Worm (Caenorhabditis elegans) whole organism, early embryonic: ENCODE data around the gene F56A8.3.

Experiments used
- B0310.2 ChIP-seq: sonication (generic microtip); optimal IDR thresholded peaks from 2 replicates; lab custom pipeline; 2016; ENCODE audit warnings: mild to moderate bottlenecking, missing genetic modification characterization, missing compliant biosample characterization
- F13C5.2 ChIP-seq: sonication (generic microtip); optimal IDR thresholded peaks from 2 replicates; lab custom pipeline; 2017; ENCODE audit warnings: mild to moderate bottlenecking, missing genetic modification characterization, inconsistent platforms, missing compliant biosample characterization
- aly-1 ChIP-seq: sonication (generic microtip); optimal IDR thresholded peaks from 2 replicates; lab custom pipeline; 2016; ENCODE audit warnings: missing genetic modification characterization, missing compliant biosample characterization
- ama-1 ChIP-seq: fragments of 150-350 bp; optimal IDR thresholded peaks from 2 replicates; lab custom pipeline; 2014
- ceh-13 ChIP-seq: fragments of 200-800 bp; sonication (Bioruptor generic); optimal IDR thresholded peaks from 2 replicates; lab custom pipeline; 2018; ENCODE audit warnings: mild to moderate bottlenecking, missing genetic modification characterization, missing compliant biosample characterization
- ceh-36 ChIP-seq: sonication (generic microtip); optimal IDR thresholded peaks from 2 replicates; lab custom pipeline; 2016; ENCODE audit warnings: missing genetic modification characterization, inconsistent platforms, missing compliant biosample characterization
- ets-7 ChIP-seq: sonication (generic microtip); optimal IDR thresholded peaks from 2 replicates; lab custom pipeline; 2016; ENCODE audit warnings: missing genotype, missing genetic modification characterization, missing compliant biosample characterization
- flt-1 ChIP-seq: fragments of 200-800 bp; sonication (Bioruptor generic); IDR thresholded peaks from 2 replicates; pipeline ENCODE4 v1.3.6; 2022; ENCODE audit warnings: missing genetic modification characterization, missing compliant biosample characterization
- hmbx-1 ChIP-seq: sonication (generic microtip); optimal IDR thresholded peaks from 2 replicates; lab custom pipeline; 2016; ENCODE audit warnings: mild to moderate bottlenecking, missing genetic modification characterization, missing compliant biosample characterization
- hmg-4 ChIP-seq: fragments of 200-800 bp; sonication (Bioruptor generic); optimal IDR thresholded peaks from 2 replicates; lab custom pipeline; 2018; ENCODE audit warnings: mild to moderate bottlenecking, missing genetic modification characterization, missing compliant biosample characterization
- hnd-1 ChIP-seq: sonication (generic microtip); optimal IDR thresholded peaks from 2 replicates; lab custom pipeline; 2016; ENCODE audit warnings: missing genetic modification characterization, missing compliant biosample characterization
- scrt-1 ChIP-seq: fragments of 200-800 bp; sonication (Bioruptor generic); IDR thresholded peaks from 2 replicates; pipeline ENCODE4 v1.3.6; 2022; ENCODE audit warnings: missing genetic modification characterization, missing compliant biosample characterization
- sea-1 ChIP-seq: fragments of 200-800 bp; sonication (Bioruptor generic); conservative IDR thresholded peaks from 2 replicates; pipeline ENCODE4 v1.3.6; 2022; ENCODE audit warnings: missing genetic modification characterization, missing compliant biosample characterization
- tbx-11 ChIP-seq: fragments of 200-800 bp; sonication (Bioruptor generic); IDR thresholded peaks from 2 replicates; pipeline ENCODE4 v1.3.6; 2022; ENCODE audit warnings: missing genetic modification characterization, missing compliant biosample characterization
- tbx-37 ChIP-seq: fragments of 200-800 bp; sonication (Bioruptor generic); conservative IDR thresholded peaks from 2 replicates; pipeline ENCODE4 v1.3.6; 2022; ENCODE audit warnings: missing genetic modification reagents, missing genetic modification characterization, missing compliant biosample characterization
- tra-4 ChIP-seq: sonication (generic microtip); optimal IDR thresholded peaks from 2 replicates; lab custom pipeline; 2017; ENCODE audit warnings: missing genetic modification characterization, missing compliant biosample characterization

F56A8.3 gene

DNA sequence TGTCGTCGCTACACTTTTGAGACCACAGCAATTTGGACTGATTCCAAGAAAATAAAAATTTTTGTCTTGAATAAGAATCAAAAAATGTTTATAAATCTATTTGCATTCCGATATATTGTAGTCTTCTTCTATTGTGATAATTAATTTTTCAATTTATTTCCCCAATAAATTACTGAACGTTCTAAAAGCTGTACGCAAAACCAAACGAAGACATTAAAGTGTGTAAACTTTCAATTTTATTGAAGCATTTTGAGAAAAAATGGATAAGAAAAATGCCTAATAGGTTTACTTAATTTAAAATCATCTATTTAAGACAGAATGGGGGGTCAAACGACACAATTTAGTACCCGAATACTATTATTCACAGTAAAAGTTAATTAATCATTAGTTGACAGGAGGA is 45.9 kb downstream of the F56A8.3 start:
- TF ChIP-seq ets-7 (tag; lab: Kevin White, UChicago) (no peak), ama-1 (lab: Kevin White, UChicago) (no peak), tra-4 (no peak), flt-1 (GFP tag; lab: Robert Waterston, UW) (no peak)

DNA sequence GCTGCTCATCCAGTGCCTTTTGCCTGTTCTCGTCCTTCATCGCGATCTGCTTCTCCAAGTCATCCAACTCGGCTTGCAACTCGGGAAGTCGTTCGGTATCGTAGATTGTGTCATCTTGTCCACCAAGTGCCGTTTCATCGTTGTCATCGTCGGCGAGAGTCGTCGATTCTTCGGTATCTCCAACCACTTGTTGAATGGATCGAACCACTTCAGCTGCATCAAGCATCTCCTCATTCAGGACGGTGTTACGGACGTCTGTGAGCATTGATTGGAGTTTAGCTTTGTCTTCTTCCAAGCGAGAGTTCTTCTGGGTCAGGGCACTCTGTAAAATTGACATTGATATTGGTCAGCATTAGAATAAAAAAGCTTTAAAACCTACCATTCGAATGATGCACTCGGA is 48.9 kb downstream of the F56A8.3 start:
- TF ChIP-seq tra-4: no peak
- no peak for TF ChIP-seq scrt-1 (GFP tag; lab: Robert Waterston, UW)
- TF ChIP-seq F13C5.2 (tag; lab: Kevin White, UChicago): no peak
- no peak for TF ChIP-seq ceh-13 (GFP tag; lab: Kevin White, UChicago)

DNA sequence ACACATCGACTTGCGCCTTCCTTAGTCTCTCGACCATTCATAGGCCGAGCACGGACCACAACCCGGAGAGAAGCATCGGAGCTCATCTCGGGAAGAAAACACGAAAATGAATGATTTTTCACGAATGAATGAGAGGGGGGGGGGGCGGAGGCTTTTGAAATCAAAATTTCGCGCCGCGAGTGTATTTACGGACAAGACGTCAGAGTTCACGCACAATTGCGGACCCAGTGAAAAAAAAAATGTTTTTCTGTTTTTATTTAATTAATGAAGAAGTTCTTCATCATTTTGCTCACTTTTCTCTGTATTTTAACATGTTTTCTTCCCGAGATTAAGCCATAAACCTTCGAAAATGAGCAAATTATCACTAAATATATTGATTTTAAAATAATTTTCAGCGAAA is 50.4 kb downstream of the F56A8.3 start, which contains the start of the genes klp-19 and slc-36.1:
Gene klp-19, minus strand, starts transcription at position 153 of the 400 bp plus-strand sequence.
Gene slc-36.1, plus strand, starts transcription at position 396 of the 400 bp plus-strand sequence.
- TF ChIP-seq flt-1 (GFP tag; lab: Robert Waterston, UW) (no peak), F13C5.2 (tag; lab: Kevin White, UChicago) (peak; percentile 19)

DNA sequence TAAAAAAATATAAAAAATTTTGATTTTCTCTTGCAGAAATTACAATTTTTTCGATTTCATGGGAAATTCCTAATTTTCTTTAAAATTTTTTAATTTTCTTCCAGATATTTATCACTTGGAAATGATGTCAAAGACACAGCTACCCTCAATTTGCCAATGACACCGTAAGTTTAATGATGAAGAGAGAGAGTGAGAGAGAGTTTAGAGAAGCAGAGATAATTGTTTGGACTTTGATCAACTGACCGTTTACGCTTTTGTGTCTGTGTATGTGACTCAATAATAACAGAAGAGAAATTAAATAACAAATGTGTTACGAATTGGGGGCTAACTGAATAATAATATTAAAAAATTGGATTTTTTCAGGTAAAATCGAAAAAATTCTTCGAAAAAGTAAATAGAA is 53.9 kb downstream of the F56A8.3 start:
- no peak for TF ChIP-seq tbx-11
- no peak for TF ChIP-seq B0310.2 (tag; lab: Kevin White, UChicago)
- no peak for TF ChIP-seq tbx-37 (GFP tag; lab: Robert Waterston, UW)
- TF ChIP-seq hmbx-1 (tag; lab: Kevin White, UChicago): no peak
- no peak for TF ChIP-seq scrt-1 (GFP tag; lab: Robert Waterston, UW)
- TF ChIP-seq F13C5.2 (tag; lab: Kevin White, UChicago): no peak
- TF ChIP-seq ceh-13 (GFP tag; lab: Kevin White, UChicago): no peak
- TF ChIP-seq aly-1 (tag; lab: Kevin White, UChicago): no peak
- no peak for TF ChIP-seq ets-7 (tag; lab: Kevin White, UChicago)
- no peak for TF ChIP-seq hnd-1 (tag; lab: Kevin White, UChicago)
- no peak for TF ChIP-seq hmg-4 (GFP tag; lab: Kevin White, UChicago)
- no peak for TF ChIP-seq ceh-36 (tag; lab: Kevin White, UChicago)
- no peak for TF ChIP-seq ama-1 (lab: Kevin White, UChicago)
- TF ChIP-seq tra-4: no peak
- TF ChIP-seq sea-1 (GFP tag; lab: Robert Waterston, UW): no peak
- no peak for TF ChIP-seq flt-1 (GFP tag; lab: Robert Waterston, UW)
